Fruit fly (Drosophila melanogaster) whole organism, adult: ENCODE measurements around the gene ebo.

ENCODE experiments used
- CG11617 ChIP-seq: fragments of 200-800 bp; sonication (Bioruptor generic); optimal IDR thresholded peaks from 2 replicates; lab custom pipeline; 2017; ENCODE audit warnings: mild to moderate bottlenecking, missing biosample characterization, missing genetic modification reagents, missing genetic modification characterization
- CG12768 ChIP-seq: fragments of 200-800 bp; sonication (Bioruptor generic); optimal IDR thresholded peaks from 2 replicates; lab custom pipeline; 2017; ENCODE audit warnings: missing biosample characterization, missing genetic modification characterization, mild to moderate bottlenecking, moderate library complexity, missing genetic modification reagents
- CG14711 ChIP-seq: fragments of 200-800 bp; sonication (Bioruptor generic); optimal IDR thresholded peaks from 2 replicates; lab custom pipeline; 2018; ENCODE audit warnings: missing biosample characterization, mild to moderate bottlenecking, missing genetic modification characterization, moderate library complexity
- CG1620 ChIP-seq: fragments of 200-800 bp; sonication (Bioruptor generic); optimal IDR thresholded peaks from 2 replicates; lab custom pipeline; 2016; ENCODE audit warnings: missing biosample characterization, missing genetic modification characterization
- CG33017 ChIP-seq: fragments of 200-800 bp; sonication (Bioruptor generic); optimal IDR thresholded peaks from 2 replicates; lab custom pipeline; 2018; ENCODE audit warnings: missing biosample characterization, mild to moderate bottlenecking, missing genetic modification characterization, moderate library complexity
- CG7101 ChIP-seq: fragments of 200-800 bp; sonication (Bioruptor generic); optimal IDR thresholded peaks from 2 replicates; lab custom pipeline; 2018; ENCODE audit warnings: missing biosample characterization, mild to moderate bottlenecking, missing genetic modification characterization, moderate library complexity
- Hr96 ChIP-seq: fragments of 200-800 bp; sonication (Bioruptor generic); optimal IDR thresholded peaks from 2 replicates; lab custom pipeline; 2016; ENCODE audit warnings: missing biosample characterization, missing genetic modification characterization
- Mnt ChIP-seq: fragments of 200-800 bp; sonication (Bioruptor generic); optimal IDR thresholded peaks from 2 replicates; lab custom pipeline; 2016; ENCODE audit warnings: missing biosample characterization, mild to moderate bottlenecking, missing genetic modification characterization
- cnc ChIP-seq, 2 experiments: fragments of >200 bp; optimal IDR thresholded peaks; 2 replicates each; lab custom pipeline; 2017
- kay ChIP-seq: fragments of 200-800 bp; sonication (Bioruptor generic); peaks from one replicate; lab custom pipeline; 2016; ENCODE audit warnings: missing biosample characterization, missing genetic modification characterization, borderline replicate concordance
- pad ChIP-seq: fragments of 200-800 bp; sonication (Bioruptor generic); optimal IDR thresholded peaks from 3 replicates; lab custom pipeline; 2017; ENCODE audit warnings: missing biosample characterization, missing genetic modification characterization, mild to moderate bottlenecking, moderate library complexity, missing genetic modification reagents

DNA sequence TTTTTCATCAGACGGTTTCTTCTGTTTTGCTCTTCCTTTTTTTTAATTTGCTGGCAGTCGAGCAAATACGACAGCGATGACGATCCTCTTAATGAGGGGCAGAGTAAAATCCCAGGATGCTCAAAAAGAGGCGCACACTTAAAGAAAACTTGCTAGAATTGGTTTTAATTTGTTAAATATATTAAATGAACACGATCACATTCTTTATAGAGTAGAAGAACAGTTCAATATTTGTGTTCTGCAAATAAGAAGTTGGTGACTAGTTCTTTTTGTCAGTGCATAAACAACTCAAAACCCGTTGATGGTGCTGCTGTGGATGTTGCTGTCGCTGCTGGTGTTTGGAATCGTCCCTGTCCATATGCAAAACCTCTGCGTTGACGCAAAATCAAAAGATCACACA lies 28.1 kb downstream of the ebo start:
- TF ChIP-seq CG11617 (GFP tag; lab: Kevin White, UChicago) = no peak
- no peak for TF ChIP-seq Mnt
- TF ChIP-seq CG33017 = no peak
- TF ChIP-seq pad (GFP tag; lab: Kevin White, UChicago) = no peak
- no peak for TF ChIP-seq CG12768
- no peak for TF ChIP-seq CG7101 (tag; lab: Kevin White, UChicago)
- no peak for TF ChIP-seq kay (GFP tag; lab: Kevin White, UChicago)
- TF ChIP-seq CG1620 (GFP tag; lab: Kevin White, UChicago) = no peak
- TF ChIP-seq Hr96 (GFP tag; lab: Kevin White, UChicago) = no peak
- TF ChIP-seq cnc (optimal IDR thresholded peaks at IDR 0.05; lab: Kevin White, UChicago) = no peak
- no peak for TF ChIP-seq CG14711 (tag; lab: Kevin White, UChicago)
